Worm (Caenorhabditis elegans): ENCODE measurements around the gene ceh-22.

ce11 chrV:10683458-10683857 lies 11.7 kb downstream of the ceh-22 start:
- TF ChIP-seq nhr-25 (tag; optimal IDR thresholded peaks at IDR 0.05; ENCODE audit: borderline replicate concordance, insufficient read depth) (no peak), lin-39 (tag; optimal IDR thresholded peaks at IDR 0.05) (no peak), fkh-10 (GFP tag; optimal IDR thresholded peaks at IDR 0.05) (no peak), nhr-77 (tag; optimal IDR thresholded peaks at IDR 0.05) (no peak), gei-8 (GFP tag; optimal IDR thresholded peaks at IDR 0.05) (no peak), lin-15B (tag; optimal IDR thresholded peaks at IDR 0.05) (no peak), lsy-2 (tag; optimal IDR thresholded peaks at IDR 0.05) (no peak)
